Fruit fly (Drosophila melanogaster) Kc167 (cell line): Measurements from ENCODE around the gene Mnt.

Experiments
- Myc ChIP-seq: fragments of >200 bp; optimal IDR thresholded peaks from 2 replicates; lab custom pipeline; 2017; ENCODE audit warnings: missing external identifiers
- Sin3A ChIP-seq: fragments of >200 bp; optimal IDR thresholded peaks from 2 replicates; lab custom pipeline; 2018; ENCODE audit warnings: missing external identifiers
- h ChIP-seq: fragments of >200 bp; optimal IDR thresholded peaks from 3 replicates; lab custom pipeline; 2018; ENCODE audit warnings: missing external identifiers
- psq ChIP-seq: fragments of >200 bp; optimal IDR thresholded peaks from 2 replicates; lab custom pipeline; 2017; ENCODE audit warnings: missing external identifiers
- ttk ChIP-seq: sonication (Bioruptor generic); optimal IDR thresholded peaks from 2 replicates; lab custom pipeline; 2017; ENCODE audit warnings: missing external identifiers

DNA sequence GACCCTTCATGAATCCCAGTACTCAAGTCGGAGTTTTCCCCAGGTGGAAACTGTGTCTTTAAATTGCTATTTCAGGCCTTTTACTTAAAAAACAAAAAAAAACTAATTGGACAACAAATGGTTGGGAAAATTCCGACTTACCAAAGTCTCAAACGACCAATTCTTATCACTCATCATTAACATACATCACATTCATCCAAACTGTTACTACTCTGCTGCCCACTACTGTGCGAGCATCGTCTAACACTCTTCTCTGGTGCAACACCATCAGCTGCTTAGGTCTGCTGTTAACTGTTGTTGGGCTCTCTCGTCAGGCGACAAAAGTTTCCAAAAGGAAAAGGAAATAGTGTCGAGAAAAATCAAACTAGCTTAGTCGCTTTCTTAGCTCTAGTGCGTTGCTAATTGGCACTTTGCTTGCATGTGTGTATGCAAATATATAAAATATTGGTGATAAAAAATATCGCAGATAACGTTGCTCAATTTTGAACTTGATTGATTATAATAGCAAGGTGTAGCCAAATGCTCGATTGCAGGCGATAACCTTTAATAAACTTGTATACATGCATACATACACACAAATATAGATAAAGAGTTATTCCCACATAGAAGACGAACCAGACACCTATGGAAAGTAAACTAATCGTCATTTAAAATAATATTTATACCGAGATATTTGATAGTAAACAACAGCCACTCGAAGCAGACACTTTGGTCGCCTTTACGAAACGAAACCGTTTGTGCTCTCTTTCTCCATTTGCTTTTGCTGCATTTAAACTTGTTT, 22.6 kb downstream of the Mnt start:
- TF ChIP-seq psq (lab: Kevin White, UChicago): no peak
- no peak for TF ChIP-seq Myc
- no peak for TF ChIP-seq Sin3A (lab: Kevin White, UChicago)
- TF ChIP-seq h (lab: Kevin White, UChicago): no peak
- no peak for TF ChIP-seq ttk (lab: Kevin White, UChicago)
